Worm (Caenorhabditis elegans): ENCODE data around the gene ampd-1.

The ampd-1 gene

DNA sequence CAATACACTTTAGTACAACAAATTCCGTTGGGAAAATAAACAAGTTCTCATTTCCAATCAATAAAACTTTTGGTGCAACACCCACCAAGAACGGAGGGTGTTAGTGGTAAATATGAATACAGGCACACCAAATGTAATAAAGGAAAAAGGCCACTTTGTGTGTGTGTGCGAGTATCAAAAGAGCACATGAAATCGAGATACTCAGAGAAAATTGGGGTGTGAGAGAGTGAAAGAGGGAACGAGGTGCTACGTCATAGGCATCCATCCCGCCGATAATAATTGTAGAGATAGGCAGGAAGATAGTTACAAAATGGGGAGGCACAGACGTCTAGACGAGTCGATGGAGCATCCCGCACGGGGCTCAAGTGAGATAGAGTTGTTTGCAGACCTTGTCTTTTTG, 24.6 kb downstream of the ampd-1 start:
- no peak for TF ChIP-seq odd-2 (tag; optimal IDR thresholded peaks at IDR 0.05)
- no peak for TF ChIP-seq fkh-6 (tag; optimal IDR thresholded peaks at IDR 0.05)
- no peak for TF ChIP-seq tbx-7 (tag; optimal IDR thresholded peaks at IDR 0.05)
- TF ChIP-seq ceh-31 (tag; optimal IDR thresholded peaks at IDR 0.05) = no peak
- TF ChIP-seq ref-2 (tag; optimal IDR thresholded peaks at IDR 0.05) = peak; percentile 70
- no peak for TF ChIP-seq nhr-11 (tag; optimal IDR thresholded peaks at IDR 0.05)
- no peak for TF ChIP-seq zip-5 (tag; optimal IDR thresholded peaks at IDR 0.05)
- no peak for TF ChIP-seq pax-1 (tag; optimal IDR thresholded peaks at IDR 0.05)
- TF ChIP-seq F13H6.1 (tag; optimal IDR thresholded peaks at IDR 0.05) = peak; percentile 30
- TF ChIP-seq hlh-13 (GFP tag; optimal IDR thresholded peaks at IDR 0.05) = no peak
- no peak for TF ChIP-seq T23F11.4 (GFP tag; optimal IDR thresholded peaks at IDR 0.05)
- TF ChIP-seq ceh-9 (tag; optimal IDR thresholded peaks at IDR 0.05) = no peak
- TF ChIP-seq pros-1 (tag; optimal IDR thresholded peaks at IDR 0.05) = no peak
- peak; percentile 91 for TF ChIP-seq elt-2 (tag; optimal IDR thresholded peaks at IDR 0.05)
- no peak for TF ChIP-seq ceh-45 (GFP tag; IDR thresholded peaks at IDR 0.05)
- TF ChIP-seq rnt-1 (tag; optimal IDR thresholded peaks at IDR 0.05) = no peak
- TF ChIP-seq che-1 (tag; optimal IDR thresholded peaks at IDR 0.05) = no peak
- TF ChIP-seq mec-3 (tag; optimal IDR thresholded peaks at IDR 0.05; ENCODE audit: borderline replicate concordance) = no peak
- TF ChIP-seq ceh-14 (tag; optimal IDR thresholded peaks at IDR 0.05) = no peak
- TF ChIP-seq ceh-22 (tag; optimal IDR thresholded peaks at IDR 0.05) = no peak
- peak; percentile 39 for TF ChIP-seq dve-1 (tag; optimal IDR thresholded peaks at IDR 0.05)
- TF ChIP-seq ama-1 (optimal IDR thresholded peaks at IDR 0.05) = no peak
- TF ChIP-seq hlh-8 (tag; optimal IDR thresholded peaks at IDR 0.05) = no peak
- TF ChIP-seq pag-3 (tag; optimal IDR thresholded peaks at IDR 0.05; ENCODE audit: borderline replicate concordance) = no peak
- peak; percentile 53 for TF ChIP-seq ceh-18 (tag; optimal IDR thresholded peaks at IDR 0.05)
- TF ChIP-seq fkh-10 (GFP tag; optimal IDR thresholded peaks at IDR 0.05) = no peak
- no peak for TF ChIP-seq nhr-232 (tag; optimal IDR thresholded peaks at IDR 0.05)
- peak; percentile 12 for TF ChIP-seq ceh-34 (tag; optimal IDR thresholded peaks at IDR 0.05)
- TF ChIP-seq unc-3 (GFP tag; conservative IDR thresholded peaks at IDR 0.05) = no peak
- no peak for TF ChIP-seq unc-3 (tag; optimal IDR thresholded peaks at IDR 0.05)
- TF ChIP-seq C38D4.7 (GFP tag; optimal IDR thresholded peaks at IDR 0.05) = no peak
- no peak for TF ChIP-seq pat-9 (tag; optimal IDR thresholded peaks at IDR 0.05)
- no peak for TF ChIP-seq sdc-2 (tag; optimal IDR thresholded peaks at IDR 0.05)
- no peak for TF ChIP-seq ets-4 (tag; optimal IDR thresholded peaks at IDR 0.05)
- TF ChIP-seq sox-2 (GFP tag; IDR thresholded peaks at IDR 0.05) = no peak
- TF ChIP-seq tbx-2 (tag; optimal IDR thresholded peaks at IDR 0.05) = peak; percentile 62
- no peak for TF ChIP-seq eyg-1 (tag; optimal IDR thresholded peaks at IDR 0.05)
- peak; percentile 61 for TF ChIP-seq ceh-2 (tag; optimal IDR thresholded peaks at IDR 0.05)
- no peak for TF ChIP-seq lin-11 (tag; optimal IDR thresholded peaks at IDR 0.05)
- TF ChIP-seq pha-2 (tag; optimal IDR thresholded peaks at IDR 0.05) = no peak
- TF ChIP-seq Y22D7AL.16 (tag; optimal IDR thresholded peaks at IDR 0.05) = no peak
- no peak for TF ChIP-seq pqm-1 (tag; optimal IDR thresholded peaks at IDR 0.05)
- TF ChIP-seq unc-42 (tag; optimal IDR thresholded peaks at IDR 0.05) = peak; percentile 54
- no peak for TF ChIP-seq gmeb-2 (tag; optimal IDR thresholded peaks at IDR 0.05)
- TF ChIP-seq nfya-1 (tag; optimal IDR thresholded peaks at IDR 0.05) = peak; percentile 34
- no peak for TF ChIP-seq sox-4 (tag; optimal IDR thresholded peaks at IDR 0.05)
- TF ChIP-seq lim-6 (tag; optimal IDR thresholded peaks at IDR 0.05) = no peak
- no peak for TF ChIP-seq syd-9 (tag; optimal IDR thresholded peaks at IDR 0.05)
- TF ChIP-seq unc-55 (GFP tag; optimal IDR thresholded peaks at IDR 0.05) = peak; percentile 26
- TF ChIP-seq dmd-4 (tag; optimal IDR thresholded peaks at IDR 0.05; ENCODE audit: borderline replicate concordance) = no peak

All from whole organism, late embryonic.